Worm (Caenorhabditis elegans): ENCODE measurements around the gene F38H4.4.

The F38H4.4 gene

ce11 chrIV:11842121-11842520 is 5.9 kb upstream of the F38H4.4 start, which contains the start of gene F38H4.3:
TSS of gene F38H4.3 (plus strand) at chrIV:11842421.
- TF ChIP-seq B0310.2 (tag; optimal IDR thresholded peaks at IDR 0.05) (no peak), aly-1 (tag; optimal IDR thresholded peaks at IDR 0.05) (no peak), ama-1 (optimal IDR thresholded peaks at IDR 0.05) (no peak), ets-7 (tag; optimal IDR thresholded peaks at IDR 0.05) (no peak), ceh-36 (tag; optimal IDR thresholded peaks at IDR 0.05) (no peak), sea-1 (GFP tag; conservative IDR thresholded peaks at IDR 0.05) (no peak), tra-4 (tag; optimal IDR thresholded peaks at IDR 0.05) (no peak), tbx-37 (GFP tag; conservative IDR thresholded peaks at IDR 0.05) (no peak), hmg-4 (GFP tag; optimal IDR thresholded peaks at IDR 0.05) (no peak), tbx-11 (GFP tag; IDR thresholded peaks at IDR 0.05) (no peak)

- no peak for TF ChIP-seq ceh-36 (tag; optimal IDR thresholded peaks at IDR 0.05)
- no peak for TF ChIP-seq aly-1 (tag; optimal IDR thresholded peaks at IDR 0.05)
- TF ChIP-seq pes-1 (GFP tag; IDR thresholded peaks at IDR 0.05) = no peak
- no peak for TF ChIP-seq scrt-1 (GFP tag; IDR thresholded peaks at IDR 0.05)
- no peak for TF ChIP-seq tra-4 (tag; optimal IDR thresholded peaks at IDR 0.05)
- TF ChIP-seq flt-1 (GFP tag; IDR thresholded peaks at IDR 0.05) = no peak
- TF ChIP-seq tbx-11 (GFP tag; IDR thresholded peaks at IDR 0.05) = no peak
- no peak for TF ChIP-seq ets-7 (tag; optimal IDR thresholded peaks at IDR 0.05)
- TF ChIP-seq sea-1 (GFP tag; conservative IDR thresholded peaks at IDR 0.05) = no peak
- TF ChIP-seq F13C5.2 (tag; optimal IDR thresholded peaks at IDR 0.05) = no peak
- no peak for TF ChIP-seq tbx-37 (GFP tag; conservative IDR thresholded peaks at IDR 0.05)
- TF ChIP-seq hmg-4 (GFP tag; optimal IDR thresholded peaks at IDR 0.05) = no peak
- TF ChIP-seq hmbx-1 (tag; optimal IDR thresholded peaks at IDR 0.05) = no peak
- no peak for TF ChIP-seq B0310.2 (tag; optimal IDR thresholded peaks at IDR 0.05)
- no peak for TF ChIP-seq hnd-1 (tag; optimal IDR thresholded peaks at IDR 0.05)
- TF ChIP-seq ceh-13 (GFP tag; optimal IDR thresholded peaks at IDR 0.05) = no peak
- no peak for TF ChIP-seq ama-1 (optimal IDR thresholded peaks at IDR 0.05)
These were observed 3.8 kb downstream of the F38H4.4 start, which contains the start of gene F38H4.5 for ce11 chrIV:11851882-11852281. TSS of gene F38H4.5 (plus strand) at chrIV:11852182.

- TF ChIP-seq tra-4 (tag; optimal IDR thresholded peaks at IDR 0.05) (no peak), ceh-13 (GFP tag; optimal IDR thresholded peaks at IDR 0.05) (no peak), pes-1 (GFP tag; IDR thresholded peaks at IDR 0.05) (no peak), tbx-11 (GFP tag; IDR thresholded peaks at IDR 0.05) (no peak), aly-1 (tag; optimal IDR thresholded peaks at IDR 0.05) (no peak), F13C5.2 (tag; optimal IDR thresholded peaks at IDR 0.05) (no peak)
These were observed 6.7 kb downstream of the F38H4.4 start, which contains the start of gene tag-30 for ce11 chrIV:11854777-11855176. TSS of gene tag-30 (minus strand) at chrIV:11855159.

- TF ChIP-seq hnd-1 (tag; optimal IDR thresholded peaks at IDR 0.05) (no peak), hmbx-1 (tag; optimal IDR thresholded peaks at IDR 0.05) (no peak), B0310.2 (tag; optimal IDR thresholded peaks at IDR 0.05) (no peak), tbx-11 (GFP tag; IDR thresholded peaks at IDR 0.05) (no peak), pes-1 (GFP tag; IDR thresholded peaks at IDR 0.05) (no peak), sea-1 (GFP tag; conservative IDR thresholded peaks at IDR 0.05) (no peak), tbx-37 (GFP tag; conservative IDR thresholded peaks at IDR 0.05) (no peak), ceh-36 (tag; optimal IDR thresholded peaks at IDR 0.05) (no peak), F13C5.2 (tag; optimal IDR thresholded peaks at IDR 0.05) (no peak), ets-7 (tag; optimal IDR thresholded peaks at IDR 0.05) (no peak), ama-1 (optimal IDR thresholded peaks at IDR 0.05) (no peak), hmg-4 (GFP tag; optimal IDR thresholded peaks at IDR 0.05) (no peak), scrt-1 (GFP tag; IDR thresholded peaks at IDR 0.05) (no peak), flt-1 (GFP tag; IDR thresholded peaks at IDR 0.05) (no peak), tra-4 (tag; optimal IDR thresholded peaks at IDR 0.05) (no peak), aly-1 (tag; optimal IDR thresholded peaks at IDR 0.05) (no peak), ceh-13 (GFP tag; optimal IDR thresholded peaks at IDR 0.05) (no peak)
These were observed 7.4 kb downstream of the F38H4.4 start for ce11 chrIV:11855424-11855823.

ce11 chrIV:11855900-11856660 is 8.0 kb downstream of the F38H4.4 start, which contains the start of gene ech-2:
TSS of gene ech-2 (minus strand) at chrIV:11856351.
- TF ChIP-seq hnd-1 (tag; optimal IDR thresholded peaks at IDR 0.05) = no peak
- TF ChIP-seq ceh-13 (GFP tag; optimal IDR thresholded peaks at IDR 0.05) = no peak
- TF ChIP-seq flt-1 (GFP tag; IDR thresholded peaks at IDR 0.05) = no peak
- no peak for TF ChIP-seq tra-4 (tag; optimal IDR thresholded peaks at IDR 0.05)
- no peak for TF ChIP-seq hmbx-1 (tag; optimal IDR thresholded peaks at IDR 0.05)
- no peak for TF ChIP-seq F13C5.2 (tag; optimal IDR thresholded peaks at IDR 0.05)
- no peak for TF ChIP-seq aly-1 (tag; optimal IDR thresholded peaks at IDR 0.05)
- no peak for TF ChIP-seq hmg-4 (GFP tag; optimal IDR thresholded peaks at IDR 0.05)
- no peak for TF ChIP-seq scrt-1 (GFP tag; IDR thresholded peaks at IDR 0.05)
- TF ChIP-seq tbx-37 (GFP tag; conservative IDR thresholded peaks at IDR 0.05) = no peak
- TF ChIP-seq pes-1 (GFP tag; IDR thresholded peaks at IDR 0.05) = no peak

ce11 chrIV:11857159-11857565 is 9.1 kb downstream of the F38H4.4 start:
- TF ChIP-seq sea-1 (GFP tag; conservative IDR thresholded peaks at IDR 0.05) (no peak), aly-1 (tag; optimal IDR thresholded peaks at IDR 0.05) (peak; percentile 67), hmg-4 (GFP tag; optimal IDR thresholded peaks at IDR 0.05) (peak; percentile 60), flt-1 (GFP tag; IDR thresholded peaks at IDR 0.05) (0 out of 2 replicates have a peak, but pooled peaks have one; percentile 18), ets-7 (tag; optimal IDR thresholded peaks at IDR 0.05) (no peak)

- no peak for TF ChIP-seq scrt-1 (GFP tag; IDR thresholded peaks at IDR 0.05)
- TF ChIP-seq B0310.2 (tag; optimal IDR thresholded peaks at IDR 0.05) = no peak
- TF ChIP-seq ama-1 (optimal IDR thresholded peaks at IDR 0.05) = no peak
These were observed 10.1 kb downstream of the F38H4.4 start, which contains the start of gene let-92 for ce11 chrIV:11858142-11858541. TSS of gene let-92 (plus strand) at chrIV:11858442.

All from whole organism, early embryonic.